Worm (Caenorhabditis elegans) whole organism, late embryonic: ENCODE measurements around the gene M176.10.
"Not testable (repeated sequence)": the region's sequence is repeated elsewhere in the genome, so short reads cannot be mapped to it uniquely, and the experiment has no call there.

Experiments
- F13H6.1 ChIP-seq: sonication (generic microtip); optimal IDR thresholded peaks from 2 replicates; lab custom pipeline; 2016; ENCODE audit warnings: missing genetic modification characterization, missing compliant biosample characterization
- K02D7.2 ChIP-seq: sonication (generic microtip); optimal IDR thresholded peaks from 2 replicates; lab custom pipeline; 2017; ENCODE audit warnings: mild to moderate bottlenecking, missing genetic modification characterization, missing compliant biosample characterization
- K09A11.1 ChIP-seq: sonication (generic microtip); optimal IDR thresholded peaks from 2 replicates; lab custom pipeline; 2017; ENCODE audit warnings: antibody characterized with exemption, mild to moderate bottlenecking, missing genetic modification characterization, missing compliant biosample characterization; ENCODE audit not compliant: insufficient read depth
- T23F11.4 ChIP-seq: fragments of 200-800 bp; sonication (Bioruptor generic); optimal IDR thresholded peaks from 2 replicates; lab custom pipeline; 2018; ENCODE audit warnings: mild to moderate bottlenecking, missing genetic modification characterization, missing compliant biosample characterization
- ama-1 ChIP-seq: fragments of 150-350 bp; optimal IDR thresholded peaks from 2 replicates; lab custom pipeline; 2014
- ceh-18 ChIP-seq: sonication (generic microtip); optimal IDR thresholded peaks from 2 replicates; lab custom pipeline; 2016; ENCODE audit warnings: missing genetic modification characterization, missing compliant biosample characterization
- ceh-2 ChIP-seq: sonication (generic microtip); optimal IDR thresholded peaks from 2 replicates; lab custom pipeline; 2016; ENCODE audit warnings: missing genotype, missing genetic modification characterization, missing compliant biosample characterization
- ceh-22 ChIP-seq: sonication (generic microtip); optimal IDR thresholded peaks from 2 replicates; lab custom pipeline; 2017; ENCODE audit warnings: missing biosample characterization, missing genetic modification characterization
- ceh-24 ChIP-seq: sonication (generic microtip); optimal IDR thresholded peaks from 2 replicates; lab custom pipeline; 2016; ENCODE audit warnings: mild to moderate bottlenecking, missing genetic modification characterization, missing compliant biosample characterization
- ceh-30 ChIP-seq: fragments of 150-350 bp; optimal IDR thresholded peaks from 2 replicates; lab custom pipeline; 2014; ENCODE audit warnings: missing biosample characterization, missing genetic modification characterization
- ceh-45 ChIP-seq: fragments of 200-800 bp; sonication (Bioruptor generic); IDR thresholded peaks from 2 replicates; pipeline ENCODE4 v1.3.6; 2022; ENCODE audit warnings: missing genetic modification reagents, missing genetic modification characterization, missing compliant biosample characterization
- ceh-48 ChIP-seq: sonication (generic microtip); optimal IDR thresholded peaks from 2 replicates; lab custom pipeline; 2016; ENCODE audit warnings: missing genetic modification characterization, inconsistent platforms, missing compliant biosample characterization
- ceh-6 ChIP-seq: fragments of 200-800 bp; sonication (Bioruptor generic); optimal IDR thresholded peaks from 2 replicates; lab custom pipeline; 2018; ENCODE audit warnings: mild to moderate bottlenecking, missing genetic modification characterization, missing compliant biosample characterization
- dmd-4 ChIP-seq: sonication (generic microtip); optimal IDR thresholded peaks from 2 replicates; lab custom pipeline; 2016; ENCODE audit warnings: borderline replicate concordance, missing genetic modification characterization, missing compliant biosample characterization
- elt-2 ChIP-seq: sonication (generic microtip); optimal IDR thresholded peaks from 2 replicates; lab custom pipeline; 2016; ENCODE audit warnings: missing genetic modification reagents, missing genetic modification characterization, missing compliant biosample characterization
- fax-1 ChIP-seq: sonication (generic microtip); optimal IDR thresholded peaks from 2 replicates; lab custom pipeline; 2016; ENCODE audit warnings: missing genotype, missing genetic modification characterization, missing compliant biosample characterization
- fkh-10 ChIP-seq: fragments of 150-350 bp; optimal IDR thresholded peaks from 2 replicates; lab custom pipeline; 2014; ENCODE audit warnings: missing biosample characterization, missing genetic modification reagents, missing genetic modification characterization
- hlh-15 ChIP-seq: sonication (generic microtip); optimal IDR thresholded peaks from 2 replicates; lab custom pipeline; 2016; ENCODE audit warnings: missing genetic modification characterization, missing compliant biosample characterization
- hlh-30 ChIP-seq: sonication (generic microtip); optimal IDR thresholded peaks from 2 replicates; lab custom pipeline; 2017; ENCODE audit warnings: antibody characterized with exemption, missing genetic modification characterization, missing compliant biosample characterization; ENCODE audit not compliant: insufficient read depth
- hlh-8 ChIP-seq: sonication (generic microtip); optimal IDR thresholded peaks from 2 replicates; lab custom pipeline; 2016; ENCODE audit warnings: missing genotype, missing genetic modification characterization, missing compliant biosample characterization
- lim-6 ChIP-seq: sonication (generic microtip); optimal IDR thresholded peaks from 2 replicates; lab custom pipeline; 2016; ENCODE audit warnings: missing genetic modification characterization, missing compliant biosample characterization
- madf-2 ChIP-seq: sonication (generic microtip); optimal IDR thresholded peaks from 2 replicates; lab custom pipeline; 2017; ENCODE audit warnings: missing genetic modification characterization, missing compliant biosample characterization
- nhr-11 ChIP-seq: fragments of 150-350 bp; optimal IDR thresholded peaks from 2 replicates; lab custom pipeline; 2014; ENCODE audit warnings: missing biosample characterization, missing genetic modification characterization
- pros-1 ChIP-seq: fragments of 150-350 bp; optimal IDR thresholded peaks from 2 replicates; lab custom pipeline; 2014; ENCODE audit warnings: missing biosample characterization, missing genetic modification reagents, missing genetic modification characterization
- ref-2 ChIP-seq: sonication (generic microtip); optimal IDR thresholded peaks from 2 replicates; lab custom pipeline; 2016; ENCODE audit warnings: missing genetic modification characterization, missing compliant biosample characterization
- rnt-1 ChIP-seq: sonication (generic microtip); optimal IDR thresholded peaks from 2 replicates; lab custom pipeline; 2016; ENCODE audit warnings: missing genetic modification characterization, missing compliant biosample characterization
- sdc-2 ChIP-seq: sonication (generic microtip); optimal IDR thresholded peaks from 2 replicates; lab custom pipeline; 2016; ENCODE audit warnings: missing genotype, missing genetic modification characterization, missing compliant biosample characterization
- sox-2 ChIP-seq: fragments of 200-800 bp; sonication (Bioruptor generic); IDR thresholded peaks from 2 replicates; pipeline ENCODE4 v1.3.6; 2022; ENCODE audit warnings: missing genetic modification reagents, missing genetic modification characterization, missing compliant biosample characterization
- sox-4 ChIP-seq: sonication (generic microtip); optimal IDR thresholded peaks from 2 replicates; lab custom pipeline; 2017; ENCODE audit warnings: mild to moderate bottlenecking, missing genetic modification characterization, inconsistent platforms, missing compliant biosample characterization
- tbx-2 ChIP-seq: sonication (generic microtip); optimal IDR thresholded peaks from 2 replicates; lab custom pipeline; 2016; ENCODE audit warnings: missing genetic modification characterization, missing compliant biosample characterization
- tbx-7 ChIP-seq: sonication (generic microtip); optimal IDR thresholded peaks from 2 replicates; lab custom pipeline; 2016; ENCODE audit warnings: missing genotype, missing genetic modification characterization, missing compliant biosample characterization
- ttx-3 ChIP-seq: sonication (generic microtip); optimal IDR thresholded peaks from 2 replicates; lab custom pipeline; 2016; ENCODE audit warnings: missing genetic modification reagents, missing genetic modification characterization, missing compliant biosample characterization
- unc-55 ChIP-seq: sonication (generic microtip); optimal IDR thresholded peaks from 2 replicates; lab custom pipeline; 2017; ENCODE audit warnings: missing biosample characterization, missing genetic modification reagents, missing genetic modification characterization
- unc-86 ChIP-seq: sonication (generic microtip); optimal IDR thresholded peaks from 2 replicates; lab custom pipeline; 2016; ENCODE audit warnings: missing genetic modification characterization, missing compliant biosample characterization
- zip-5 ChIP-seq: sonication (generic microtip); optimal IDR thresholded peaks from 2 replicates; lab custom pipeline; 2016; ENCODE audit warnings: missing genetic modification characterization, missing compliant biosample characterization

The M176.10 gene

DNA sequence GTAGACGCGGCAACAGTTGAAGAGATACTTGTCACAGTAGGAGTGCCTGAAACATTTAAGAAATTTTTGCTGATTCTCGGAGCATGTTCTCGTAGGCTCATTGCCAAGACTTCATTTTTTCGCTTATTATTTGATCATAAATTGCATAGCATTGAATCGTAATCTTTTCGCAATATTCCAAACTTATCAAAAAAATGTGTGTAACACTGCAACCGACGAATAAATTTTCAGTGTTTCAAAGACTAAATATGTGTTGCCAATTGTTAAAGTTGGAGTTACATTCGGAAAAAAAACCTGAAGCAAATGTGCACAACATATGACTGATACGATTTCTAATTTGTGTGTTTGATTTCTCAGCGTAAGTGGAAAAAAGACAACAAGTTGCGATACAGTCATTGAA, 33.5 kb upstream of the M176.10 start, which contains the start of gene R09D1.14:
Gene R09D1.14 (minus strand): TSS at position 101 of the 400 bp plus-strand sequence.
- TF ChIP-seq tbx-2, K09A11.1, lim-6 (tag; lab: Kevin White, UChicago): not testable (repeated sequence)

ce11 chrII:9454304-9454703, 28.3 kb upstream of the M176.10 start, which contains the start of gene chil-19:
Gene chil-19 (minus strand): TSS chrII:9454404.
- TF ChIP-seq tbx-7 (tag; lab: Kevin White, UChicago) (no peak), fax-1 (tag; lab: Kevin White, UChicago) (no peak), fkh-10 (GFP tag; lab: Kevin White, UChicago) (no peak), hlh-8 (tag; lab: Kevin White, UChicago) (no peak), zip-5 (tag; lab: Kevin White, UChicago) (no peak), ceh-6 (GFP tag; lab: Kevin White, UChicago) (no peak), tbx-2 (tag; lab: Kevin White, UChicago) (no peak), F13H6.1 (tag; lab: Kevin White, UChicago) (no peak), madf-2 (tag; lab: Kevin White, UChicago) (no peak)

- TF ChIP-seq madf-2 (tag; lab: Kevin White, UChicago); ceh-48; K02D7.2 (tag; lab: Kevin White, UChicago): not testable (repeated sequence)
Measured at ce11 chrII:9452172-9452571, 26.2 kb upstream of the M176.10 start, which contains the start of gene R09D1.12. Gene R09D1.12 (minus strand): TSS chrII:9452272.

DNA sequence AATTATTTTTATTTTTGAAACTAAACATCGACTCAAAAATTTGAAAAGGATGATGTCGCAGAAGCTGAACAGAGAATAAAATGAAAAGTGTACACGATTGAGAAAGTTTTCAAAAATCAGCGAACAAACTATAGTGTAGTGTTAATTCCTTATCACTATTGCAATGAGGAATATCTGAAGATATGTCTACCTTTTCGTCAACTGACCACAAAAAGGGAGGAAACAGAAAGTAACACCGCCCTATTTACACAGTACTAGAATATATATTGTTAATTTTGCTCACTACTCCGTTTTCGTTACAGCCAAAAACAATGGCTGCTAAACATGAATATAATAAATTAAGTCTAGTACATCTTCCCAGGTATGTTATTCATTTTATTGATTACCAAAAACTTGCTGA, 22.0 kb upstream of the M176.10 start, which contains the start of gene chil-18:
Gene chil-18 (plus strand): TSS at position 301 of the 400 bp plus-strand sequence.
- no peak for TF ChIP-seq F13H6.1 (tag; lab: Kevin White, UChicago)
- TF ChIP-seq sox-4 = no peak
- no peak for TF ChIP-seq hlh-15 (tag; lab: Kevin White, UChicago)
- no peak for TF ChIP-seq ttx-3
- TF ChIP-seq ceh-2 (tag; lab: Kevin White, UChicago) = no peak
- no peak for TF ChIP-seq fkh-10 (GFP tag; lab: Kevin White, UChicago)
- no peak for TF ChIP-seq elt-2 (tag; lab: Kevin White, UChicago)
- TF ChIP-seq pros-1 = no peak

- TF ChIP-seq dmd-4 (no peak), nhr-11 (no peak), rnt-1 (tag; lab: Kevin White, UChicago) (no peak), ceh-45 (GFP tag; lab: Robert Waterston, UW) (no peak), ceh-18 (tag; lab: Kevin White, UChicago) (no peak), sdc-2 (tag; lab: Kevin White, UChicago) (no peak), hlh-30 (tag; lab: Kevin White, UChicago) (no peak), ama-1 (lab: Kevin White, UChicago) (no peak), unc-86 (tag; lab: Kevin White, UChicago) (no peak), unc-55 (no peak), T23F11.4 (GFP tag; lab: Kevin White, UChicago) (no peak), ref-2 (tag; lab: Kevin White, UChicago) (no peak), ttx-3 (no peak), sox-2 (GFP tag; lab: Robert Waterston, UW) (no peak)
Measured at ce11 chrII:9445368-9445767, 19.4 kb upstream of the M176.10 start, which contains the start of gene R09D1.13. Gene R09D1.13 (minus strand): TSS chrII:9445468.

ce11 chrII:9443522-9443921, 17.5 kb upstream of the M176.10 start, which contains the start of gene chil-15:
Gene chil-15 (minus strand): TSS chrII:9443622.
- TF ChIP-seq ceh-22 (tag; lab: Kevin White, UChicago) = no peak
- TF ChIP-seq ceh-24 (tag; lab: Kevin White, UChicago) = no peak
- TF ChIP-seq ceh-30 (tag; lab: Kevin White, UChicago) = no peak
